Fruit fly (Drosophila melanogaster): ENCODE data around the gene CG6696.

The CG6696 gene

DNA sequence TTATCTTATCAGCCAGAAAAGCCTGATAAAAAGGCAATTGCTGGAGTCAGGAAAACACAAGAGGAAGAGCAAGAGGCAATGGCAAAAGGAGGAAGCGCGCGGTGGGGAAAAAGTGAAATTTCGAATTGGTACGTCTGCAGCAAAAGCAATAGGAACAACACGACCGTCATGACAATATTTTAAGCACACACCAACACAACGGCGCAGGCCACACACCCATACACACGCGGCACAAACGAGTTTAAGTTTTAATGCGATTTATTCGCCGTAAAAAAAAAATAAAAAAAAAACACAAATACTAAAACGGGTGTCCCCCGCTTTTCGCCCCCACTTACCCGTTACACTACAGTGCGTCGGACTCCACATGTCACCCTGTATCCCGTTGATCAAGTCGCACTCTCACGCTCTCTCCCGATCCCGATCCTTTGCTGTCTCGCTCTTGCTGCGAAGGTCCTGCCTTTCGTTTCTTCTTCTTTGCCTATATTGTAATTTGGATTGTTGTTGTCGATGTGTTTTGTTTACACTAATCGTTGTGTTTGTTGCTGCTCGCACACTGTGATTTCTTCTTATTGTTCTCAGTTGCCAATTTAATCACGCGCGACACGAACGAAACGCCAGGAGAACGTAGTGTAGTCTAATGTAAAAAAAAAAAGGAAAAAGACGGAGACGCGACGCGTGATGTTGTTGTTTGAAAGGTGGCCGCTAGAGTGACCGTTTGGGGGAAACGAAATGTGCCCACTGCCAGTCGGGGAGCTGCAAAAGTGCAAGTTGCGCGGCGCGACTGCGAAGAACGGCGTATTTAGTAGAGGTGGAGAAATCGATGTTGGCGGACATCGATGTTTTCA is 14.9 kb downstream of the CG6696 start, which contains the start of gene Rip11 (continued):
- TF ChIP-seq Lhr (GFP tag; optimal IDR thresholded peaks at IDR 0.05) (no peak), cas (GFP tag; IDR thresholded peaks at IDR 0.05) (no peak), Deaf1 (tag; optimal IDR thresholded peaks at IDR 0.05) (no peak), Dek (tag; optimal IDR thresholded peaks at IDR 0.05) (no peak), stwl (tag; optimal IDR thresholded peaks at IDR 0.05) (no peak), TFAM (GFP tag; optimal IDR thresholded peaks at IDR 0.05) (no peak), tll (GFP tag; optimal IDR thresholded peaks at IDR 0.05) (no peak), Jarid2 (GFP tag; optimal IDR thresholded peaks at IDR 0.05) (no peak), BtbVII (GFP tag; optimal IDR thresholded peaks at IDR 0.05) (peak; percentile 51), CG17829 (tag; optimal IDR thresholded peaks at IDR 0.05) (no peak), yki (optimal IDR thresholded peaks at IDR 0.05) (no peak), row (GFP tag; IDR thresholded peaks at IDR 0.05) (peak; percentile 34), CG15011 (GFP tag; optimal IDR thresholded peaks at IDR 0.05) (no peak), sr (GFP tag; IDR thresholded peaks at IDR 0.05) (0 out of 3 replicates have a peak, but pooled peaks have one; percentile 43), abd-A (tag; optimal IDR thresholded peaks at IDR 0.05) (no peak), CG5953 (GFP tag; IDR thresholded peaks at IDR 0.05) (no peak), CG6175 (GFP tag; IDR thresholded peaks at IDR 0.05) (no peak; the same call in 2 of the 3 replicates), p53 (GFP tag; optimal IDR thresholded peaks at IDR 0.05) (no peak), CG7357 (GFP tag; IDR thresholded peaks at IDR 0.05) (no peak), CG15073 (GFP tag; optimal IDR thresholded peaks at IDR 0.05) (no peak), CG12236 (GFP tag; optimal IDR thresholded peaks at IDR 0.05) (no peak), fru (optimal IDR thresholded peaks at IDR 0.05) (no peak), CG17361 (GFP tag; IDR thresholded peaks at IDR 0.05) (no peak), CG8388 (GFP tag; optimal IDR thresholded peaks at IDR 0.05) (peak; percentile 18), dm (GFP tag; optimal IDR thresholded peaks at IDR 0.05) (peak; percentile 18), slou (GFP tag; optimal IDR thresholded peaks at IDR 0.05) (no peak), CG10431 (GFP tag; optimal IDR thresholded peaks at IDR 0.05) (no peak), CG42726 (GFP tag; IDR thresholded peaks at IDR 0.05; ENCODE audit: partially characterized antibody) (peak; percentile 59), CG10654 (GFP tag; optimal IDR thresholded peaks at IDR 0.05) (no peak), danr (GFP tag; IDR thresholded peaks at IDR 0.05) (no peak), CG4360 (GFP tag; IDR thresholded peaks at IDR 0.05) (peak; percentile 85), stc (GFP tag; IDR thresholded peaks at IDR 0.05) (peak; percentile 43; the same call in 1 of the 2 replicates), H15 (GFP tag; IDR thresholded peaks at IDR 0.05) (no peak), CG8290 (GFP tag; optimal IDR thresholded peaks at IDR 0.05) (no peak), CG8290 (tag; optimal IDR thresholded peaks at IDR 0.05) (peak in 1 of 2 experiments; percentile 41), zen (tag; optimal IDR thresholded peaks at IDR 0.05) (no peak), sc (optimal IDR thresholded peaks at IDR 0.05) (no peak), sc (GFP tag; optimal IDR thresholded peaks at IDR 0.05) (no peak), br (optimal IDR thresholded peaks at IDR 0.05) (no peak), Dad (GFP tag; optimal IDR thresholded peaks at IDR 0.05) (peak; percentile 4), psq (GFP tag; optimal IDR thresholded peaks at IDR 0.05) (no peak), her (GFP tag; optimal IDR thresholded peaks at IDR 0.05) (peak; percentile 21), Myb (GFP tag; optimal IDR thresholded peaks at IDR 0.05) (peak; percentile 8), corto (GFP tag; optimal IDR thresholded peaks at IDR 0.05) (no peak), bowl (GFP tag; IDR thresholded peaks at IDR 0.05) (no peak), Ada2b (GFP tag; IDR thresholded peaks at IDR 0.05) (peak; percentile 39; the same call in 1 of the 2 replicates)

Measured in whole organism, embryonic.